Worm (Caenorhabditis elegans) whole organism, young adult: ENCODE measurements around the gene djr-1.1.

Source experiments
- C17E4.6 ChIP-seq: fragments of 200-800 bp; sonication (Bioruptor generic); IDR thresholded peaks from 2 replicates; pipeline ENCODE4 v1.3.6; 2022; ENCODE audit warnings: missing genetic modification reagents, missing genetic modification characterization, missing compliant biosample characterization
- F22D6.2 ChIP-seq: sonication (generic microtip); optimal IDR thresholded peaks from 2 replicates; lab custom pipeline; 2016; ENCODE audit warnings: mild to moderate bottlenecking, missing genetic modification characterization, missing compliant biosample characterization
- fkh-3 ChIP-seq: sonication (generic microtip); optimal IDR thresholded peaks from 2 replicates; lab custom pipeline; 2016; ENCODE audit warnings: mild to moderate bottlenecking, missing genetic modification characterization, missing compliant biosample characterization
- hlh-12 ChIP-seq: sonication (generic microtip); optimal IDR thresholded peaks from 2 replicates; lab custom pipeline; 2016; ENCODE audit warnings: missing genetic modification characterization, missing compliant biosample characterization

- TF ChIP-seq hlh-12 (tag; lab: Kevin White, UChicago) (no peak), F22D6.2 (tag; lab: Kevin White, UChicago) (no peak), fkh-3 (tag; lab: Kevin White, UChicago) (no peak), C17E4.6 (GFP tag; lab: Robert Waterston, UW) (no peak)
These were observed 32.9 kb upstream of the djr-1.1 start, which contains the start of gene cat-2 for ce11 chrII:257519-257918.
